Worm (Caenorhabditis elegans) whole organism, L2 larva: ENCODE results near the gene F46B3.14.
A peak's percentile ranks its signal among the peaks of the same experiment; 100 is the strongest.

ENCODE experiments used
- Y55F3AM.14 ChIP-seq: fragments of 200-800 bp; sonication (Bioruptor generic); optimal IDR thresholded peaks from 2 replicates; lab custom pipeline; 2018; ENCODE audit warnings: mild to moderate bottlenecking, missing genetic modification characterization, missing compliant biosample characterization
- alr-1 ChIP-seq: fragments of 150-350 bp; optimal IDR thresholded peaks from 2 replicates; lab custom pipeline; 2014; ENCODE audit warnings: missing biosample characterization, missing genetic modification characterization
- aly-2 ChIP-seq: fragments of 150-350 bp; optimal IDR thresholded peaks from 2 replicates; lab custom pipeline; 2014; ENCODE audit warnings: missing biosample characterization, missing genetic modification characterization
- blmp-1 ChIP-seq: sonication (generic microtip); optimal IDR thresholded peaks from 2 replicates; lab custom pipeline; 2017; ENCODE audit warnings: missing genetic modification characterization, mild to moderate bottlenecking, missing compliant biosample characterization, antibody characterized with exemption, moderate library complexity; ENCODE audit not compliant: insufficient read depth
- elt-3 ChIP-seq: sonication (generic microtip); optimal IDR thresholded peaks from 2 replicates; lab custom pipeline; 2017; ENCODE audit warnings: missing biosample characterization, missing genetic modification characterization
- gmeb-1 ChIP-seq: fragments of 150-350 bp; optimal IDR thresholded peaks from 2 replicates; lab custom pipeline; 2014; ENCODE audit warnings: missing biosample characterization, missing genetic modification characterization
- lin-13 ChIP-seq: fragments of 150-350 bp; optimal IDR thresholded peaks from 2 replicates; lab custom pipeline; 2014; ENCODE audit warnings: missing biosample characterization, missing genetic modification reagents, missing genetic modification characterization
- lsy-2 ChIP-seq, 2 experiments: fragments of 150-350 bp in 1 of 2; sonication (generic microtip) in 1 of 2; optimal IDR thresholded peaks; 2 replicates each; lab custom pipeline; 2014 to 2017; ENCODE audit warnings: missing biosample characterization in 2 of 2, missing genetic modification characterization in 2 of 2
- peb-1 ChIP-seq: fragments of 150-350 bp; optimal IDR thresholded peaks from 2 replicates; lab custom pipeline; 2014; ENCODE audit warnings: missing biosample characterization, missing genetic modification characterization
- ztf-11 ChIP-seq: sonication (generic microtip); optimal IDR thresholded peaks from 2 replicates; lab custom pipeline; 2017; ENCODE audit warnings: missing biosample characterization, missing genetic modification characterization

The F46B3.14 gene

ce11 chrV:20580511-20581040 lies 50.6 kb downstream of the F46B3.14 start, which contains the start of gene F26F2.7 (continued):
- TF ChIP-seq Y55F3AM.14 (GFP tag; lab: Kevin White, UChicago) (no peak), peb-1 (tag; lab: Kevin White, UChicago) (no peak), gmeb-1 (peak; percentile 80), elt-3 (tag; lab: Kevin White, UChicago) (no peak), lsy-2 (tag; optimal IDR thresholded peaks at IDR 0.05; lab: Kevin White, UChicago) (peak; percentile 82 to 93), ztf-11 (tag; lab: Kevin White, UChicago) (no peak), lin-13 (GFP tag; lab: Kevin White, UChicago) (peak; percentile 85), blmp-1 (tag; lab: Kevin White, UChicago) (no peak), alr-1 (tag; lab: Kevin White, UChicago) (no peak), aly-2 (no peak)
- TF ChIP-seq, all 48 proteins: peak for 20
